Fruit fly (Drosophila melanogaster) whole organism, embryonic: ENCODE measurements around the gene hng2.
A peak's percentile ranks its signal among the peaks of the same experiment; 100 is the strongest.

Experiments
- B-H1 ChIP-seq: fragments of 200-800 bp; sonication (Bioruptor generic); IDR thresholded peaks from 3 replicates; pipeline ENCODE4 v1.3.6; 2022; ENCODE audit warnings: missing biosample characterization, missing genetic modification characterization
- Bteb2 ChIP-seq: fragments of 200-800 bp; sonication (Bioruptor generic); optimal IDR thresholded peaks from 2 replicates; lab custom pipeline; 2016; ENCODE audit warnings: missing biosample characterization, missing genetic modification characterization
- CG12744 ChIP-seq: fragments of 200-800 bp; sonication (Bioruptor generic); optimal IDR thresholded peaks from 2 replicates; lab custom pipeline; 2016; ENCODE audit warnings: missing biosample characterization, missing genetic modification characterization
- CG12942 ChIP-seq: fragments of 200-800 bp; sonication (Bioruptor generic); optimal IDR thresholded peaks from 3 replicates; lab custom pipeline; 2016; ENCODE audit warnings: missing biosample characterization, missing genetic modification characterization
- CG14860 ChIP-seq: fragments of 200-800 bp; sonication (Bioruptor generic); IDR thresholded peaks from 3 replicates; pipeline ENCODE4 v1.3.6; 2022; ENCODE audit warnings: missing biosample characterization, missing genetic modification characterization; ENCODE audit not compliant: partially characterized antibody
- CG1647 ChIP-seq: fragments of 200-800 bp; sonication (Bioruptor generic); optimal IDR thresholded peaks from 3 replicates; lab custom pipeline; 2016; ENCODE audit warnings: missing biosample characterization, missing genetic modification characterization
- CG16813 ChIP-seq: fragments of 200-800 bp; sonication (Bioruptor generic); IDR thresholded peaks from 3 replicates; pipeline ENCODE4 v1.3.6; 2022; ENCODE audit warnings: missing biosample characterization, missing genetic modification characterization; ENCODE audit not compliant: partially characterized antibody
- CG17328 ChIP-seq: fragments of 200-800 bp; sonication (Bioruptor generic); IDR thresholded peaks from 2 replicates; pipeline ENCODE4 v1.3.6; 2022; ENCODE audit warnings: missing biosample characterization, missing genetic modification characterization
- CG17385 ChIP-seq: fragments of 200-800 bp; sonication (Bioruptor generic); optimal IDR thresholded peaks from 3 replicates; lab custom pipeline; 2018; ENCODE audit warnings: missing biosample characterization, mild to moderate bottlenecking, missing genetic modification characterization
- CG32532 ChIP-seq: fragments of 200-800 bp; sonication (Bioruptor generic); IDR thresholded peaks from 2 replicates; pipeline ENCODE4 v1.3.6; 2022; ENCODE audit warnings: missing biosample characterization, missing genetic modification characterization
- CG33557 ChIP-seq: fragments of 200-800 bp; sonication (Bioruptor generic); optimal IDR thresholded peaks from 2 replicates; lab custom pipeline; 2019; ENCODE audit warnings: missing biosample characterization, mild to moderate bottlenecking, missing genetic modification characterization, moderate library complexity
- CG3838 ChIP-seq: fragments of 200-800 bp; sonication (Bioruptor generic); optimal IDR thresholded peaks from 3 replicates; lab custom pipeline; 2016; ENCODE audit warnings: missing biosample characterization, missing genetic modification characterization
- CG6765 ChIP-seq: fragments of 200-800 bp; sonication (Bioruptor generic); optimal IDR thresholded peaks from 3 replicates; lab custom pipeline; 2017; ENCODE audit warnings: missing biosample characterization, mild to moderate bottlenecking, missing genetic modification characterization
- CG7987 ChIP-seq: fragments of 200-800 bp; sonication (Bioruptor generic); optimal IDR thresholded peaks from 2 replicates; lab custom pipeline; 2018; ENCODE audit warnings: missing biosample characterization, mild to moderate bottlenecking, missing genetic modification characterization, moderate library complexity
- CG8924 ChIP-seq: fragments of 200-800 bp; optimal IDR thresholded peaks from 3 replicates; lab custom pipeline; 2019; ENCODE audit warnings: missing biosample characterization, mild to moderate bottlenecking, missing genetic modification characterization, moderate library complexity
- CG9437 ChIP-seq: fragments of 200-800 bp; sonication (Bioruptor generic); optimal IDR thresholded peaks from 2 replicates; lab custom pipeline; 2018; ENCODE audit warnings: missing biosample characterization, mild to moderate bottlenecking, missing genetic modification characterization
- CG9797 ChIP-seq: fragments of 200-800 bp; sonication (Bioruptor generic); optimal IDR thresholded peaks from 3 replicates; lab custom pipeline; 2018; ENCODE audit warnings: missing biosample characterization, mild to moderate bottlenecking, missing genetic modification characterization
- HLH3B ChIP-seq: fragments of 200-800 bp; sonication (Bioruptor generic); IDR thresholded peaks from 2 replicates; pipeline ENCODE4 v1.3.6; 2022; ENCODE audit warnings: missing biosample characterization, missing genetic modification characterization
- HLH54F ChIP-seq: fragments of 200-800 bp; sonication (Bioruptor generic); optimal IDR thresholded peaks from 3 replicates; lab custom pipeline; 2016; ENCODE audit warnings: missing biosample characterization, missing genetic modification characterization
- Kr ChIP-seq: fragments of 200-800 bp; sonication (Bioruptor generic); optimal IDR thresholded peaks from 2 replicates; lab custom pipeline; 2017; ENCODE audit warnings: missing biosample characterization, mild to moderate bottlenecking, missing genetic modification characterization
- Max ChIP-seq: fragments of 200-800 bp; sonication (Bioruptor generic); optimal IDR thresholded peaks from 2 replicates; lab custom pipeline; 2016; ENCODE audit warnings: missing biosample characterization, mild to moderate bottlenecking, missing genetic modification characterization
- Oli ChIP-seq: fragments of 200-800 bp; sonication (Bioruptor generic); optimal IDR thresholded peaks from 2 replicates; lab custom pipeline; 2018; ENCODE audit warnings: missing biosample characterization, mild to moderate bottlenecking, missing genetic modification characterization, moderate library complexity
- Poxn ChIP-seq: fragments of 200-800 bp; sonication (Bioruptor generic); IDR thresholded peaks from 2 replicates; pipeline ENCODE4 v1.3.6; 2022; ENCODE audit warnings: missing biosample characterization, missing genetic modification characterization
- Stat92E ChIP-seq, 3 experiments: fragments of >200 bp in 2 of 3; fragments of 200-800 bp in 1 of 3; sonication (Bioruptor generic) in 1 of 3; optimal IDR thresholded peaks; 2 replicates each; lab custom pipeline; 2017 to 2019; ENCODE audit warnings: missing biosample characterization in 3 of 3, missing genetic modification characterization in 3 of 3, mild to moderate bottlenecking in 1 of 3, moderate library complexity in 1 of 3
- cad ChIP-seq: fragments of >200 bp; optimal IDR thresholded peaks from 2 replicates; lab custom pipeline; 2017; ENCODE audit warnings: missing biosample characterization, missing genetic modification characterization
- caup ChIP-seq: fragments of 200-800 bp; sonication (Bioruptor generic); optimal IDR thresholded peaks from 3 replicates; lab custom pipeline; 2017; ENCODE audit warnings: missing biosample characterization, mild to moderate bottlenecking, missing genetic modification characterization, moderate library complexity; ENCODE audit not compliant: severe bottlenecking
- corto ChIP-seq: fragments of 200-800 bp; sonication (Bioruptor generic); optimal IDR thresholded peaks from 2 replicates; lab custom pipeline; 2016; ENCODE audit warnings: missing biosample characterization, mild to moderate bottlenecking, missing genetic modification characterization, moderate library complexity
- dan ChIP-seq: fragments of 200-800 bp; sonication (Bioruptor generic); IDR thresholded peaks from 2 replicates; pipeline ENCODE4 v1.3.6; 2022; ENCODE audit warnings: missing biosample characterization, missing genetic modification characterization
- dmrt11E ChIP-seq: fragments of 200-800 bp; sonication (Bioruptor generic); optimal IDR thresholded peaks from 3 replicates; lab custom pipeline; 2018; ENCODE audit warnings: missing biosample characterization, mild to moderate bottlenecking, missing genetic modification characterization, moderate library complexity
- emc ChIP-seq: fragments of 200-800 bp; sonication (Bioruptor generic); optimal IDR thresholded peaks from 2 replicates; lab custom pipeline; 2016; ENCODE audit warnings: missing biosample characterization, missing genetic modification characterization
- en ChIP-seq: fragments of 200-800 bp; sonication (Bioruptor generic); optimal IDR thresholded peaks from 2 replicates; lab custom pipeline; 2016; ENCODE audit warnings: missing biosample characterization, missing genetic modification characterization
- fd3F ChIP-seq: fragments of 200-800 bp; sonication (Bioruptor generic); optimal IDR thresholded peaks from 2 replicates; lab custom pipeline; 2018; ENCODE audit warnings: missing biosample characterization, mild to moderate bottlenecking, missing genetic modification characterization, moderate library complexity
- gce ChIP-seq: fragments of 200-800 bp; sonication (Bioruptor generic); IDR thresholded peaks from 3 replicates; pipeline ENCODE4 v1.3.6; 2022; ENCODE audit warnings: missing biosample characterization, missing genetic modification characterization
- grn ChIP-seq: fragments of 200-800 bp; sonication (Bioruptor generic); optimal IDR thresholded peaks from 3 replicates; lab custom pipeline; 2017; ENCODE audit warnings: missing biosample characterization, missing genetic modification characterization
- gsb-n ChIP-seq: fragments of 200-800 bp; sonication (Bioruptor generic); optimal IDR thresholded peaks from 3 replicates; lab custom pipeline; 2018; ENCODE audit warnings: missing biosample characterization, mild to moderate bottlenecking, missing genetic modification characterization
- gt ChIP-seq: fragments of 200-800 bp; sonication (Bioruptor generic); IDR thresholded peaks from 2 replicates; pipeline ENCODE4 v1.3.6; 2022; ENCODE audit warnings: missing biosample characterization, missing genetic modification characterization
- her ChIP-seq: fragments of 200-800 bp; sonication (Bioruptor generic); optimal IDR thresholded peaks from 2 replicates; lab custom pipeline; 2016; ENCODE audit warnings: missing biosample characterization, missing genetic modification characterization
- hth ChIP-seq: fragments of >200 bp; optimal IDR thresholded peaks from 2 replicates; lab custom pipeline; 2017; ENCODE audit warnings: inconsistent platforms
- jumu ChIP-seq: fragments of 200-800 bp; sonication (Bioruptor generic); optimal IDR thresholded peaks from 3 replicates; lab custom pipeline; 2016; ENCODE audit warnings: missing biosample characterization, missing genetic modification characterization
- lmd ChIP-seq: fragments of 200-800 bp; sonication (Bioruptor generic); IDR thresholded peaks from 2 replicates; pipeline ENCODE4 v1.3.6; 2022; ENCODE audit warnings: missing biosample characterization, missing genetic modification characterization
- odd ChIP-seq: fragments of 200-800 bp; sonication (Bioruptor generic); optimal IDR thresholded peaks from 2 replicates; lab custom pipeline; 2017; ENCODE audit warnings: missing biosample characterization, mild to moderate bottlenecking, missing genetic modification characterization
- pzg ChIP-seq: fragments of 200-800 bp; sonication (Bioruptor generic); optimal IDR thresholded peaks from 3 replicates; lab custom pipeline; 2018; ENCODE audit warnings: missing biosample characterization, mild to moderate bottlenecking, missing genetic modification characterization, moderate library complexity
- salm ChIP-seq: fragments of 200-800 bp; sonication (Bioruptor generic); optimal IDR thresholded peaks from 2 replicates; lab custom pipeline; 2018; ENCODE audit warnings: missing biosample characterization, mild to moderate bottlenecking, missing genetic modification characterization
- scrt ChIP-seq: fragments of 200-800 bp; sonication (Bioruptor generic); optimal IDR thresholded peaks from 2 replicates; lab custom pipeline; 2018; ENCODE audit warnings: missing biosample characterization, mild to moderate bottlenecking, missing genetic modification characterization, moderate library complexity
- sim ChIP-seq: fragments of 200-800 bp; sonication (Bioruptor generic); IDR thresholded peaks from 2 replicates; pipeline ENCODE4 v1.3.6; 2022; ENCODE audit warnings: missing biosample characterization, missing genetic modification characterization
- stwl ChIP-seq: fragments of 200-800 bp; sonication (Bioruptor generic); optimal IDR thresholded peaks from 3 replicates; lab custom pipeline; 2018; ENCODE audit warnings: missing biosample characterization, mild to moderate bottlenecking, missing genetic modification characterization, moderate library complexity
- tgo ChIP-seq: fragments of 200-800 bp; sonication (Bioruptor generic); IDR thresholded peaks from 3 replicates; pipeline ENCODE4 v1.3.6; 2022; ENCODE audit warnings: missing biosample characterization, missing genetic modification characterization
- twi ChIP-seq: fragments of 200-800 bp; optimal IDR thresholded peaks from 2 replicates; lab custom pipeline; 2019; ENCODE audit warnings: missing biosample characterization, mild to moderate bottlenecking, missing genetic modification characterization, moderate library complexity
- yki ChIP-seq: fragments of >200 bp; optimal IDR thresholded peaks from 3 replicates; lab custom pipeline; 2018
- zen2 ChIP-seq: fragments of 200-800 bp; sonication (Bioruptor generic); IDR thresholded peaks from 3 replicates; pipeline ENCODE4 v1.3.6; 2022; ENCODE audit warnings: missing biosample characterization, missing genetic modification characterization; ENCODE audit not compliant: partially characterized antibody

The hng2 gene

DNA sequence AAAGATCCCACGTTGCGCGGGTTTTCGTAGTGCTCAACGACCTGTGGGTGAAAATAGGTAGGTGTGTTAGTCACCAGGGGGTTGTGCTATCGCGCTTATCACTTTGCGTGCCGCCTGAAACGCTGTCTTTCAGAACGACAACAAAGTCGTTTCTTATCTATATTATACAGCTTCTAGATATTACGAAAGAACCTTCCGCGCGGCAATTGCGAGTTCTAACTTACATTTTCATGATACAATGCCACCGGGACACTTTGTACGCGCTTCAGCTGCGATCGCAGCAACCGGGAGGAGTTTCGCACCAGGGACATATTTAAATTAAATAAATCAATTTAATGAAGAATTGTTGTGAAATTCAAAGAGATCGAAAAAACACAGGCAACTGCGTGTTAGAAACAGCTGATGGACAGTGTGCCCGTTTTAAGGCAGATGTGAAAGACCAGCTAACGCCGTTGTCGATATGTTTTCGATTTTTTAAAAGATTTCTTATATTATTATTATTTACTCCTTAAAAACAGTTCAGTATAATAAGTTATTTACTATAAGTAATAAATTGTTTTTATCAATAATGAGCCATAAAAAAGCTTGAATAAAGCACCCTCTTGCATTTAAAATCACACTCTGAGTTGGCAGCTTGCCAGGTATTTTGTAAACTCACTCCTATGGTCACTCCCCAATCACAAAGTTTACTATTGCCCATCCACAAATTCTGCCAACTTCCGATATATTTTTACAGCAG is 17.8 kb downstream of the hng2 start, which contains the start of the genes IscU and CG8379 (continued):
- TF ChIP-seq emc (GFP tag; lab: Kevin White, UChicago): no peak
- no peak for TF ChIP-seq HLH54F (GFP tag; lab: Kevin White, UChicago)
- peak; percentile 92 for TF ChIP-seq stwl (tag; lab: Kevin White, UChicago)
- TF ChIP-seq CG17385 (GFP tag; lab: Kevin White, UChicago): no peak
- TF ChIP-seq en: no peak
- peak; percentile 12 for TF ChIP-seq Max (GFP tag; lab: Kevin White, UChicago)
- TF ChIP-seq scrt: no peak
- no peak for TF ChIP-seq cad
- TF ChIP-seq CG9437 (GFP tag; lab: Kevin White, UChicago): no peak
- TF ChIP-seq Stat92E (GFP tag; optimal IDR thresholded peaks at IDR 0.05; lab: Kevin White, UChicago): peak in 1 of 3 experiments; percentile 10
- peak; percentile 68 for TF ChIP-seq pzg
- TF ChIP-seq yki (lab: Kevin White, UChicago): no peak
- TF ChIP-seq gsb-n (tag; lab: Kevin White, UChicago): no peak
- TF ChIP-seq CG6765 (GFP tag; lab: Kevin White, UChicago): no peak
- TF ChIP-seq Kr (GFP tag; lab: Kevin White, UChicago): no peak
- no peak for TF ChIP-seq gt
- no peak for TF ChIP-seq Bteb2 (GFP tag; lab: Kevin White, UChicago)
- no peak for TF ChIP-seq caup (GFP tag; lab: Kevin White, UChicago)
- no peak for TF ChIP-seq tgo (GFP tag; lab: Robert Waterston, UW)
- TF ChIP-seq her (GFP tag; lab: Kevin White, UChicago): no peak
- TF ChIP-seq CG1647 (GFP tag; lab: Kevin White, UChicago): no peak
- no peak for TF ChIP-seq CG12744
- no peak for TF ChIP-seq jumu (GFP tag; lab: Kevin White, UChicago)
- no peak for TF ChIP-seq gce (GFP tag; lab: Robert Waterston, UW)
- no peak for TF ChIP-seq lmd (GFP tag; lab: Robert Waterston, UW)
- TF ChIP-seq zen2 (GFP tag; lab: Robert Waterston, UW): no peak; the same call in 2 of the 3 replicates
- TF ChIP-seq CG17328: no peak
- TF ChIP-seq sim: no peak
- TF ChIP-seq CG16813 (GFP tag; lab: Robert Waterston, UW): peak; percentile 63; the same call in 2 of the 3 replicates
- peak; percentile 89 for TF ChIP-seq CG9797 (GFP tag; lab: Kevin White, UChicago)
- peak; percentile 8 for TF ChIP-seq corto (GFP tag; lab: Kevin White, UChicago)
- no peak for TF ChIP-seq B-H1 (GFP tag; lab: Robert Waterston, UW)
- no peak for TF ChIP-seq CG7987 (GFP tag; lab: Kevin White, UChicago)
- peak; percentile 38 for TF ChIP-seq CG8924 (tag; lab: Kevin White, UChicago)
- no peak for TF ChIP-seq CG14860 (GFP tag; lab: Robert Waterston, UW)
- TF ChIP-seq dan (GFP tag; lab: Robert Waterston, UW): no peak
- no peak for TF ChIP-seq Oli (tag; lab: Kevin White, UChicago)
- TF ChIP-seq salm (tag; lab: Kevin White, UChicago): peak; percentile 16
- no peak for TF ChIP-seq dmrt11E (tag; lab: Kevin White, UChicago)
- TF ChIP-seq CG3838: no peak
- TF ChIP-seq hth (lab: Kevin White, UChicago): no peak
- no peak for TF ChIP-seq CG32532 (GFP tag; lab: Robert Waterston, UW)
- no peak for TF ChIP-seq odd (GFP tag; lab: Kevin White, UChicago)
- TF ChIP-seq CG33557 (GFP tag; lab: Kevin White, UChicago): peak; percentile 36
- TF ChIP-seq Poxn (GFP tag; lab: Robert Waterston, UW): no peak
- TF ChIP-seq fd3F: no peak
- no peak for TF ChIP-seq grn (GFP tag; lab: Kevin White, UChicago)
- TF ChIP-seq twi (tag; lab: Kevin White, UChicago): no peak
- TF ChIP-seq HLH3B: no peak
- TF ChIP-seq CG12942 (GFP tag; lab: Kevin White, UChicago): no peak
